Fruit fly (Drosophila melanogaster) whole organism, wandering third instar larva: ENCODE measurements around the gene Argk2.

Experiments
- Abd-B ChIP-seq: fragments of >200 bp; optimal IDR thresholded peaks from 2 replicates; lab custom pipeline; 2017; ENCODE audit warnings: missing biosample characterization, missing genetic modification characterization
- Dfd ChIP-seq: fragments of >200 bp; optimal IDR thresholded peaks from 2 replicates; lab custom pipeline; 2017; ENCODE audit warnings: missing biosample characterization, missing genetic modification characterization
- Jra ChIP-seq: sonication (Bioruptor generic); optimal IDR thresholded peaks from 2 replicates; lab custom pipeline; 2016; ENCODE audit warnings: missing biosample characterization, missing genetic modification characterization
- Mio ChIP-seq: sonication (Bioruptor generic); optimal IDR thresholded peaks from 2 replicates; lab custom pipeline; 2016; ENCODE audit warnings: missing biosample characterization, missing genetic modification characterization
- N ChIP-seq: fragments of >200 bp; optimal IDR thresholded peaks from 2 replicates; lab custom pipeline; 2018; ENCODE audit warnings: missing biosample characterization, missing external identifiers, missing genetic modification characterization
- OdsH ChIP-seq: fragments of 200-800 bp; sonication (Bioruptor generic); optimal IDR thresholded peaks from 2 replicates; lab custom pipeline; 2016; ENCODE audit warnings: missing biosample characterization, mild to moderate bottlenecking, missing genetic modification characterization
- Vsx2 ChIP-seq: fragments of 200-300, 225-300 bp; sonication (Bioruptor generic); optimal IDR thresholded peaks from 2 replicates; lab custom pipeline; 2018; ENCODE audit warnings: missing biosample characterization, missing genetic modification characterization; ENCODE audit not compliant: partially characterized antibody
- lola ChIP-seq: fragments of >200 bp; optimal IDR thresholded peaks from 2 replicates; lab custom pipeline; 2017; ENCODE audit warnings: missing biosample characterization, missing genetic modification characterization
- psq ChIP-seq: fragments of 200-800 bp; sonication (Bioruptor generic); optimal IDR thresholded peaks from 3 replicates; lab custom pipeline; 2017; ENCODE audit warnings: missing biosample characterization, mild to moderate bottlenecking, missing genetic modification characterization, moderate library complexity
- usp ChIP-seq: fragments of >200 bp; optimal IDR thresholded peaks from 2 replicates; lab custom pipeline; 2017; ENCODE audit warnings: missing biosample characterization, missing genetic modification characterization

dm6 chr3L:9027122-9027696, 20.0 kb upstream of the Argk2 start:
- TF ChIP-seq N (GFP tag; lab: Kevin White, UChicago) (no peak), lola (no peak), Jra (GFP tag; lab: Kevin White, UChicago) (no peak), psq (GFP tag; lab: Kevin White, UChicago) (no peak), Dfd (no peak), Abd-B (GFP tag; lab: Kevin White, UChicago) (no peak), Vsx2 (GFP tag; lab: Kevin White, UChicago) (no peak), OdsH (GFP tag; lab: Kevin White, UChicago) (no peak), usp (no peak), Mio (GFP tag; lab: Kevin White, UChicago) (no peak)
